Worm (Caenorhabditis elegans) whole organism, L2 larva: ENCODE results near the gene F59B8.1.

Experiments
- F13H6.1 ChIP-seq: sonication (generic microtip); optimal IDR thresholded peaks from 2 replicates; lab custom pipeline; 2016; ENCODE audit warnings: missing genetic modification characterization, missing compliant biosample characterization
- ama-1 ChIP-seq: fragments of 150-350 bp; optimal IDR thresholded peaks from 2 replicates; lab custom pipeline; 2018; ENCODE audit warnings: inconsistent platforms
- ceh-16 ChIP-seq: fragments of 150-350 bp; optimal IDR thresholded peaks from 2 replicates; lab custom pipeline; 2014; ENCODE audit warnings: missing biosample characterization, missing genetic modification characterization
- lin-13 ChIP-seq: fragments of 150-350 bp; optimal IDR thresholded peaks from 2 replicates; lab custom pipeline; 2014; ENCODE audit warnings: missing biosample characterization, missing genetic modification reagents, missing genetic modification characterization
- lsy-2 ChIP-seq, 2 experiments: fragments of 150-350 bp in 1 of 2; sonication (generic microtip) in 1 of 2; optimal IDR thresholded peaks; 2 replicates each; lab custom pipeline; 2014 to 2017; ENCODE audit warnings: missing biosample characterization in 2 of 2, missing genetic modification characterization in 2 of 2
- mab-5 ChIP-seq: fragments of 150-350 bp; optimal IDR thresholded peaks from 2 replicates; lab custom pipeline; 2014; ENCODE audit warnings: missing biosample characterization, missing genetic modification characterization
- mdl-1 ChIP-seq, 2 experiments: fragments of 150-350 bp in 1 of 2; sonication (generic microtip) in 1 of 2; optimal IDR thresholded peaks; 2 replicates each; lab custom pipeline; 2017; ENCODE audit warnings: missing biosample characterization in 2 of 2, missing genetic modification characterization in 2 of 2
- nhr-12 ChIP-seq: fragments of 150-350 bp; optimal IDR thresholded peaks from 2 replicates; lab custom pipeline; 2014; ENCODE audit warnings: missing biosample characterization, missing genetic modification characterization
- nhr-6 ChIP-seq: fragments of 150-350 bp; optimal IDR thresholded peaks from 2 replicates; lab custom pipeline; 2014; ENCODE audit warnings: missing biosample characterization, missing genetic modification characterization
- unc-62 ChIP-seq: fragments of 150-350 bp; optimal IDR thresholded peaks from 2 replicates; lab custom pipeline; 2014; ENCODE audit warnings: missing biosample characterization, missing genetic modification reagents, missing genetic modification characterization
- zag-1 ChIP-seq: fragments of 150-350 bp; optimal IDR thresholded peaks from 2 replicates; lab custom pipeline; 2014; ENCODE audit warnings: missing biosample characterization, missing genetic modification characterization
- ztf-4 ChIP-seq: fragments of 150-350 bp; optimal IDR thresholded peaks from 2 replicates; lab custom pipeline; 2014; ENCODE audit warnings: missing biosample characterization, missing genetic modification characterization

DNA sequence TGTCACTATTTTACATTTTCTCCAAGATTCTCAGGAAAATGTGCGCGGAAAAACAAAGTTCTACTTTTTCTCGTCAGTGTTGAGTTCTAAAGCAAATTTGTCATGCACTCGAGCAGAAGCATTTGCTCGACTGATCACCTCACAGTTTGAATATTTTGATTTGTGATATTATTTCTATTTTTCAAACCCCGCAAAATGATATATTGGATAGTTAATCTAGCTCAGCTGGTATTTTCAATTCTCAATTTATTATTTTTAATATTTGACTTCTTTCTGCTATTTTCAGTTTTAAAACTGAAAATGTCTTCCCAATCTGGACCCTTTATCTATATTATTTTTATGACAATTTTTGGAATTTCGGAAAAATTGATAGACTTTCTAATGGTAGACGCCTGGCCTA, 5.0 kb upstream of the F59B8.1 start, which contains the start of gene srxa-2:
- TF ChIP-seq zag-1 (tag; lab: Kevin White, UChicago) (no peak), nhr-6 (tag; lab: Kevin White, UChicago) (no peak), ztf-4 (tag; lab: Kevin White, UChicago) (no peak), F13H6.1 (tag; lab: Kevin White, UChicago) (no peak), mab-5 (tag; lab: Kevin White, UChicago) (no peak), ama-1 (lab: Kevin White, UChicago) (no peak), nhr-12 (tag; lab: Kevin White, UChicago) (no peak), unc-62 (no peak), ceh-16 (tag; lab: Kevin White, UChicago) (no peak), lsy-2 (tag; optimal IDR thresholded peaks at IDR 0.05; lab: Kevin White, UChicago) (no peak), lin-13 (no peak), mdl-1 (tag; optimal IDR thresholded peaks at IDR 0.05; lab: Kevin White, UChicago) (no peak)
